Worm (Caenorhabditis elegans) whole organism, mixed stage, embryonic: Measurements from ENCODE around the gene Y49F6B.14.
A peak's percentile ranks its signal among the peaks of the same experiment; 100 is the strongest.

Source experiments
- bed-3 ChIP-seq: fragments of 200-800 bp; sonication (Bioruptor generic); optimal IDR thresholded peaks from 3 replicates; lab custom pipeline; 2018; ENCODE audit warnings: mild to moderate bottlenecking, missing genetic modification characterization, moderate library complexity, missing compliant biosample characterization
- blmp-1 ChIP-seq: fragments of 150-350 bp; optimal IDR thresholded peaks from 2 replicates; lab custom pipeline; 2014; ENCODE audit warnings: missing biosample characterization, missing genetic modification characterization
- ceh-39 ChIP-seq: fragments of 150-350 bp; optimal IDR thresholded peaks from 2 replicates; lab custom pipeline; 2014; ENCODE audit warnings: missing biosample characterization, missing genetic modification characterization
- ceh-43 ChIP-seq: fragments of 200-800 bp; sonication (Bioruptor generic); optimal IDR thresholded peaks from 2 replicates; lab custom pipeline; 2018; ENCODE audit warnings: mild to moderate bottlenecking, missing genetic modification characterization, moderate library complexity, missing compliant biosample characterization
- ceh-83 ChIP-seq: fragments of 200-800 bp; sonication (Bioruptor generic); optimal IDR thresholded peaks from 2 replicates; lab custom pipeline; 2018; ENCODE audit warnings: mild to moderate bottlenecking, missing genetic modification characterization, missing compliant biosample characterization
- ces-1 ChIP-seq: fragments of 150-350 bp; optimal IDR thresholded peaks from 2 replicates; lab custom pipeline; 2014; ENCODE audit warnings: missing biosample characterization, missing genetic modification reagents, missing genetic modification characterization
- cnd-1 ChIP-seq: fragments of 200-800 bp; sonication (Bioruptor generic); optimal IDR thresholded peaks from 2 replicates; lab custom pipeline; 2018; ENCODE audit warnings: mild to moderate bottlenecking, missing genetic modification characterization, missing compliant biosample characterization
- drap-1 ChIP-seq: fragments of 200-800 bp; sonication (Bioruptor generic); optimal IDR thresholded peaks from 3 replicates; lab custom pipeline; 2018; ENCODE audit warnings: mild to moderate bottlenecking, missing genetic modification characterization, missing compliant biosample characterization
- elt-1 ChIP-seq: sonication (generic microtip); optimal IDR thresholded peaks from 2 replicates; lab custom pipeline; 2017; ENCODE audit warnings: missing genetic modification characterization, mild to moderate bottlenecking, missing compliant biosample characterization, antibody characterized with exemption, moderate library complexity, borderline replicate concordance; ENCODE audit not compliant: insufficient read depth
- flh-1 ChIP-seq: fragments of 200-800 bp; sonication (Bioruptor generic); optimal IDR thresholded peaks from 2 replicates; lab custom pipeline; 2018; ENCODE audit warnings: mild to moderate bottlenecking, missing genetic modification characterization, moderate library complexity, missing compliant biosample characterization
- ham-2 ChIP-seq: fragments of 200-800 bp; sonication (Bioruptor generic); optimal IDR thresholded peaks from 2 replicates; lab custom pipeline; 2018; ENCODE audit warnings: mild to moderate bottlenecking, missing genetic modification characterization, missing compliant biosample characterization
- lin-13 ChIP-seq: fragments of 150-350 bp; optimal IDR thresholded peaks from 2 replicates; lab custom pipeline; 2014; ENCODE audit warnings: missing biosample characterization, missing genetic modification characterization
- lin-32 ChIP-seq: fragments of 200-800 bp; sonication (Bioruptor generic); optimal IDR thresholded peaks from 2 replicates; lab custom pipeline; 2018; ENCODE audit warnings: mild to moderate bottlenecking, missing genetic modification characterization, missing compliant biosample characterization
- lsy-2 ChIP-seq: fragments of 150-350 bp; optimal IDR thresholded peaks from 2 replicates; lab custom pipeline; 2014; ENCODE audit warnings: missing biosample characterization, missing genetic modification characterization
- mab-5 ChIP-seq: fragments of 150-350 bp; optimal IDR thresholded peaks from 2 replicates; lab custom pipeline; 2014; ENCODE audit warnings: missing biosample characterization, missing genetic modification characterization
- mep-1 ChIP-seq: fragments of 150-350 bp; optimal IDR thresholded peaks from 2 replicates; lab custom pipeline; 2017; ENCODE audit warnings: missing biosample characterization, missing genetic modification reagents, missing genetic modification characterization, inconsistent platforms
- mls-2 ChIP-seq: sonication (generic microtip); optimal IDR thresholded peaks from 2 replicates; lab custom pipeline; 2016; ENCODE audit warnings: mild to moderate bottlenecking, missing genetic modification characterization, moderate library complexity, missing compliant biosample characterization
- nhr-12 ChIP-seq: fragments of 150-350 bp; optimal IDR thresholded peaks from 2 replicates; lab custom pipeline; 2014; ENCODE audit warnings: missing biosample characterization, missing genetic modification characterization
- nhr-2 ChIP-seq: fragments of 150-350 bp; optimal IDR thresholded peaks from 2 replicates; lab custom pipeline; 2014; ENCODE audit warnings: missing biosample characterization, missing genetic modification characterization
- nhr-237 ChIP-seq: fragments of 150-350 bp; optimal IDR thresholded peaks from 2 replicates; lab custom pipeline; 2014; ENCODE audit warnings: missing biosample characterization, missing genetic modification characterization
- nhr-76 ChIP-seq: sonication (generic microtip); optimal IDR thresholded peaks from 2 replicates; lab custom pipeline; 2017; ENCODE audit warnings: missing biosample characterization, missing genetic modification characterization
- pha-4 ChIP-seq: fragments of 150-350 bp; optimal IDR thresholded peaks from 2 replicates; lab custom pipeline; 2018; ENCODE audit warnings: missing biosample characterization, missing genetic modification reagents, missing genetic modification characterization
- sem-2 ChIP-seq: fragments of 200-800 bp; sonication (Bioruptor generic); optimal IDR thresholded peaks from 2 replicates; lab custom pipeline; 2018; ENCODE audit warnings: mild to moderate bottlenecking, missing genetic modification characterization, missing compliant biosample characterization
- snpc-4 ChIP-seq: fragments of 150-350 bp; optimal IDR thresholded peaks from 2 replicates; lab custom pipeline; 2014; ENCODE audit warnings: missing biosample characterization, missing genetic modification characterization
- sptf-1 ChIP-seq: sonication (generic microtip); optimal IDR thresholded peaks from 2 replicates; lab custom pipeline; 2017; ENCODE audit warnings: mild to moderate bottlenecking, missing genetic modification characterization, moderate library complexity, missing compliant biosample characterization
- tbx-8 ChIP-seq: fragments of 200-800 bp; sonication (Bioruptor generic); optimal IDR thresholded peaks from 2 replicates; lab custom pipeline; 2018; ENCODE audit warnings: mild to moderate bottlenecking, missing genetic modification characterization, moderate library complexity, missing compliant biosample characterization
- unc-120 ChIP-seq: sonication (generic microtip); optimal IDR thresholded peaks from 2 replicates; lab custom pipeline; 2017; ENCODE audit warnings: missing genetic modification characterization, missing compliant biosample characterization; ENCODE audit not compliant: poor library complexity, severe bottlenecking
- unc-39 ChIP-seq: fragments of 150-350 bp; optimal IDR thresholded peaks from 2 replicates; lab custom pipeline; 2014; ENCODE audit warnings: missing biosample characterization, missing genetic modification characterization
- unc-62 ChIP-seq: fragments of 150-350 bp; optimal IDR thresholded peaks from 2 replicates; lab custom pipeline; 2014; ENCODE audit warnings: missing biosample characterization, missing genetic modification reagents, missing genetic modification characterization
- zip-8 ChIP-seq: fragments of 150-350 bp; optimal IDR thresholded peaks from 2 replicates; lab custom pipeline; 2014; ENCODE audit warnings: missing biosample characterization, missing genetic modification characterization
- ztf-11 ChIP-seq: fragments of 150-350 bp; optimal IDR thresholded peaks from 2 replicates; lab custom pipeline; 2014; ENCODE audit warnings: missing biosample characterization, missing genetic modification characterization

Gene Y49F6B.14

ce11 chrII:3502520-3503323 is 12.6 kb downstream of the Y49F6B.14 start, which contains the start of the genes col-71 and Y49F6B.2:
TSS of gene col-71 (minus strand) at chrII:3502570.
TSS of gene Y49F6B.2 (plus strand) at chrII:3502968.
- no peak for TF ChIP-seq lin-32 (GFP tag; lab: Kevin White, UChicago)
- TF ChIP-seq mep-1 (tag; lab: Kevin White, UChicago) = peak; percentile 58
- TF ChIP-seq bed-3 (GFP tag; lab: Kevin White, UChicago) = peak; percentile 9
- peak; percentile 21 for TF ChIP-seq tbx-8 (GFP tag; lab: Kevin White, UChicago)
- peak; percentile 5 for TF ChIP-seq ceh-39 (tag; lab: Kevin White, UChicago)
- TF ChIP-seq ceh-43 = peak; percentile 5
- no peak for TF ChIP-seq unc-39 (tag; lab: Kevin White, UChicago)
- TF ChIP-seq nhr-237 = peak; percentile 46
- TF ChIP-seq unc-120 (tag; lab: Kevin White, UChicago) = peak; percentile 25
- no peak for TF ChIP-seq drap-1
- peak; percentile 68 for TF ChIP-seq sptf-1 (tag; lab: Kevin White, UChicago)
- TF ChIP-seq cnd-1 (tag; lab: Kevin White, UChicago) = peak; percentile 48
- TF ChIP-seq mls-2 (tag; lab: Kevin White, UChicago) = peak; percentile 53
- TF ChIP-seq ces-1 (GFP tag; lab: Kevin White, UChicago) = peak; percentile 99
- TF ChIP-seq mab-5 (tag; lab: Kevin White, UChicago) = peak; percentile 65
- no peak for TF ChIP-seq zip-8 (tag; lab: Kevin White, UChicago)
- no peak for TF ChIP-seq unc-62 (GFP tag; lab: Kevin White, UChicago)
- TF ChIP-seq lsy-2 (tag; lab: Kevin White, UChicago) = peak; percentile 51
- no peak for TF ChIP-seq flh-1 (GFP tag; lab: Kevin White, UChicago)
- TF ChIP-seq ham-2 = no peak
- TF ChIP-seq pha-4 (tag; lab: Kevin White, UChicago) = peak; percentile 46
- TF ChIP-seq lin-13 = peak; percentile 73
- TF ChIP-seq, all 35 proteins: peak for 15

- TF ChIP-seq mls-2 (tag; lab: Kevin White, UChicago) (no peak), mab-5 (tag; lab: Kevin White, UChicago) (no peak), zip-8 (tag; lab: Kevin White, UChicago) (no peak), ceh-39 (tag; lab: Kevin White, UChicago) (no peak), flh-1 (GFP tag; lab: Kevin White, UChicago) (no peak)
Measured at ce11 chrII:3502011-3502410, 13.3 kb downstream of the Y49F6B.14 start.

ce11 chrII:3500373-3500772 is 14.9 kb downstream of the Y49F6B.14 start:
- TF ChIP-seq pha-4 (tag; lab: Kevin White, UChicago) (no peak), lin-13 (no peak), unc-39 (tag; lab: Kevin White, UChicago) (no peak), ztf-11 (no peak), mls-2 (tag; lab: Kevin White, UChicago) (no peak), snpc-4 (tag; lab: Kevin White, UChicago) (no peak), elt-1 (tag; lab: Kevin White, UChicago) (no peak), flh-1 (GFP tag; lab: Kevin White, UChicago) (no peak), unc-120 (tag; lab: Kevin White, UChicago) (no peak), sem-2 (no peak), ces-1 (GFP tag; lab: Kevin White, UChicago) (no peak), nhr-237 (no peak), blmp-1 (no peak), ham-2 (no peak), cnd-1 (tag; lab: Kevin White, UChicago) (no peak), nhr-2 (no peak), mep-1 (tag; lab: Kevin White, UChicago) (no peak), unc-62 (GFP tag; lab: Kevin White, UChicago) (no peak), nhr-12 (tag; lab: Kevin White, UChicago) (no peak), nhr-76 (tag; lab: Kevin White, UChicago) (no peak)

- TF ChIP-seq unc-62 (GFP tag; lab: Kevin White, UChicago) = no peak
- TF ChIP-seq mls-2 (tag; lab: Kevin White, UChicago) = no peak
- no peak for TF ChIP-seq ceh-43
- TF ChIP-seq mep-1 (tag; lab: Kevin White, UChicago) = no peak
- TF ChIP-seq lin-13 = no peak
- no peak for TF ChIP-seq ceh-83 (GFP tag; lab: Kevin White, UChicago)
Measured at ce11 chrII:3499386-3499785, 15.9 kb downstream of the Y49F6B.14 start, which contains the start of gene Y49F6B.9. TSS of gene Y49F6B.9 (minus strand) at chrII:3499387.
